Worm (Caenorhabditis elegans): ENCODE results near the gene exos-9.

exos-9 gene

ce11 chrIII:7165816-7166229 is 32.0 kb downstream of the exos-9 start (continued):
- TF ChIP-seq ceh-63 (GFP tag; optimal IDR thresholded peaks at IDR 0.05) (no peak), swsn-7 (tag; optimal IDR thresholded peaks at IDR 0.05) (peak; percentile 3), zip-4 (GFP tag; optimal IDR thresholded peaks at IDR 0.05) (peak; percentile 5), nhr-76 (tag; optimal IDR thresholded peaks at IDR 0.05) (no peak), nhr-11 (tag; optimal IDR thresholded peaks at IDR 0.05) (no peak), alr-1 (tag; optimal IDR thresholded peaks at IDR 0.05; ENCODE audit: borderline replicate concordance) (no peak), nhr-19 (GFP tag; conservative IDR thresholded peaks at IDR 0.05) (no peak), ceh-82 (tag; optimal IDR thresholded peaks at IDR 0.05) (peak in 1 of 3 experiments; percentile 57), nhr-71 (tag; optimal IDR thresholded peaks at IDR 0.05) (peak; percentile 43)

ce11 chrIII:7165276-7165675 is 32.6 kb downstream of the exos-9 start:
- TF ChIP-seq ces-1 (GFP tag; optimal IDR thresholded peaks at IDR 0.05) (no peak), fkh-10 (GFP tag; optimal IDR thresholded peaks at IDR 0.05) (no peak), alr-1 (tag; optimal IDR thresholded peaks at IDR 0.05; ENCODE audit: borderline replicate concordance) (no peak), ceh-63 (GFP tag; optimal IDR thresholded peaks at IDR 0.05) (no peak), dpl-1 (GFP tag; optimal IDR thresholded peaks at IDR 0.05) (no peak), mef-2 (tag; optimal IDR thresholded peaks at IDR 0.05) (no peak), ztf-4 (tag; optimal IDR thresholded peaks at IDR 0.05) (no peak), aha-1 (tag; optimal IDR thresholded peaks at IDR 0.05) (no peak), elt-3 (tag; optimal IDR thresholded peaks at IDR 0.05) (no peak), nhr-77 (tag; optimal IDR thresholded peaks at IDR 0.05) (no peak), nhr-47 (tag; optimal IDR thresholded peaks at IDR 0.05) (no peak)

- TF ChIP-seq unc-98 (GFP tag; IDR thresholded peaks at IDR 0.05) (no peak), elt-2 (tag; optimal IDR thresholded peaks at IDR 0.05) (peak; percentile 45), alr-1 (tag; optimal IDR thresholded peaks at IDR 0.05; ENCODE audit: borderline replicate concordance) (no peak), tlp-1 (tag; optimal IDR thresholded peaks at IDR 0.05) (no peak), fkh-10 (GFP tag; optimal IDR thresholded peaks at IDR 0.05) (peak; percentile 71), hlh-17 (GFP tag; optimal IDR thresholded peaks at IDR 0.05; ENCODE audit: borderline replicate concordance) (no peak), nhr-84 (tag; optimal IDR thresholded peaks at IDR 0.05) (no peak), elt-3 (tag; optimal IDR thresholded peaks at IDR 0.05) (peak in 3 of 6 experiments; percentile 58 to 89 (median 59)), C16A3.4 (tag; optimal IDR thresholded peaks at IDR 0.05) (peak; percentile 93), nhr-19 (GFP tag; conservative IDR thresholded peaks at IDR 0.05) (peak; percentile 90), snu-23 (GFP tag; optimal IDR thresholded peaks at IDR 0.05) (peak; percentile 92), nhr-11 (tag; optimal IDR thresholded peaks at IDR 0.05) (peak; percentile 70), ceh-88 (GFP tag; IDR thresholded peaks at IDR 0.05) (peak; percentile 72; the same call in 1 of the 2 replicates), nhr-20 (tag; optimal IDR thresholded peaks at IDR 0.05) (peak; percentile 90), nhr-28 (tag; optimal IDR thresholded peaks at IDR 0.05) (no peak), ceh-8 (GFP tag; optimal IDR thresholded peaks at IDR 0.05) (peak; percentile 46), ztf-4 (tag; optimal IDR thresholded peaks at IDR 0.05) (peak; percentile 77), fkh-8 (tag; optimal IDR thresholded peaks at IDR 0.05) (peak; percentile 95), jun-1 (tag; optimal IDR thresholded peaks at IDR 0.05) (peak; percentile 86), ztf-11 (tag; optimal IDR thresholded peaks at IDR 0.05) (peak in 1 of 2 experiments; percentile 57), fos-1 (tag; optimal IDR thresholded peaks at IDR 0.05) (peak; percentile 34), pqm-1 (tag; optimal IDR thresholded peaks at IDR 0.05) (no peak), nhr-90 (tag; optimal IDR thresholded peaks at IDR 0.05; ENCODE audit: poor library complexity) (peak; percentile 80), unc-130 (tag; optimal IDR thresholded peaks at IDR 0.05) (peak; percentile 83), egl-27 (tag; optimal IDR thresholded peaks at IDR 0.05) (peak; percentile 78 to 87), pax-3 (tag; optimal IDR thresholded peaks at IDR 0.05) (peak; percentile 82), mdl-1 (tag; optimal IDR thresholded peaks at IDR 0.05) (peak in 1 of 2 experiments; percentile 84), blmp-1 (tag; optimal IDR thresholded peaks at IDR 0.05) (peak; percentile 82), nhr-237 (tag; optimal IDR thresholded peaks at IDR 0.05) (peak; percentile 74), nhr-76 (tag; optimal IDR thresholded peaks at IDR 0.05) (no peak), egl-13 (tag; optimal IDR thresholded peaks at IDR 0.05) (peak; percentile 85), hlh-4 (tag; optimal IDR thresholded peaks at IDR 0.05) (no peak), nhr-85 (tag) (peak; percentile 97), sptf-1 (tag; optimal IDR thresholded peaks at IDR 0.05) (no peak), mep-1 (tag; optimal IDR thresholded peaks at IDR 0.05) (peak; percentile 86), tbx-2 (tag; optimal IDR thresholded peaks at IDR 0.05) (peak; percentile 91)
Measured at ce11 chrIII:7162065-7162762, 35.7 kb downstream of the exos-9 start, which contains the start of the genes syf-2 and K04G7.1. Gene syf-2 (minus strand): TSS chrIII:7162115. Gene K04G7.1 (plus strand): TSS chrIII:7162712.
